Fruit fly (Drosophila melanogaster): ENCODE results near the gene Scsalpha1.

Gene Scsalpha1

DNA sequence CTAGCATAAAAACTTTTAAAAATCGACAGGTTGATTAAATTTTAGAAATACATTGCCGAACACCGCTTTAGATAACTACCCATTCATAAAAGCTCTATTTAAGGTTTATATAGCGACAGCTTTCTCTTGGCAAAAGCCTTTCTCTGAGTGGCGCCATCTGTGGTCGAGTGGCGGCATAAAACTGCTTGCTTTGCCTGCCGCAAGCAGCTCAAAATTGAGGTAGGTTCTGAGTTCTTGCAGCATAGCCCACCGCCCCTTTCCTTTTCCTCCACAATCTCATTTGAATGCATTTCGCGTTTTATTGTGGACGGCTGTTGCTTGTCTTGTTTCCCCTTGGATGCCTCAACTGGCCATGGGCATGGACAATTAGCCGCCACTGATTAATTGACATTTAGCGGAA is 46.2 kb upstream of the Scsalpha1 start (continued):
- no peak for TF ChIP-seq sd (tag; optimal IDR thresholded peaks at IDR 0.05)
- no peak for TF ChIP-seq unc-4 (GFP tag; IDR thresholded peaks at IDR 0.05; ENCODE audit: partially characterized antibody)
- TF ChIP-seq CG30431 (GFP tag; optimal IDR thresholded peaks at IDR 0.05): peak; percentile 70
- TF ChIP-seq Lpt (GFP tag; optimal IDR thresholded peaks at IDR 0.05): no peak
- peak; percentile 53 for TF ChIP-seq wek (GFP tag; optimal IDR thresholded peaks at IDR 0.05)
- TF ChIP-seq CG31365 (tag; optimal IDR thresholded peaks at IDR 0.05): peak; percentile 96
- peak; percentile 14 for TF ChIP-seq Ssrp (tag; optimal IDR thresholded peaks at IDR 0.05)
- no peak for TF ChIP-seq CG18262 (tag; optimal IDR thresholded peaks at IDR 0.05)
- peak; percentile 36 for TF ChIP-seq YL-1 (GFP tag; optimal IDR thresholded peaks at IDR 0.05)
- peak; percentile 4 for TF ChIP-seq Fer1 (GFP tag; optimal IDR thresholded peaks at IDR 0.05)
- peak; percentile 69 for TF ChIP-seq CG10209 (GFP tag; optimal IDR thresholded peaks at IDR 0.05)
- TF ChIP-seq insv (GFP tag; optimal IDR thresholded peaks at IDR 0.05): peak in 1 of 2 experiments; percentile 9
- TF ChIP-seq Dip3 (GFP tag; optimal IDR thresholded peaks at IDR 0.05): peak; percentile 47
- peak; percentile 67 for TF ChIP-seq Lhr (GFP tag; optimal IDR thresholded peaks at IDR 0.05)
- TF ChIP-seq vvl (GFP tag; IDR thresholded peaks at IDR 0.05): peak; percentile 82
- TF ChIP-seq E2f1 (GFP tag; IDR thresholded peaks at IDR 0.05): no peak
- TF ChIP-seq vfl (GFP tag; optimal IDR thresholded peaks at IDR 0.05): peak; percentile 39
- TF ChIP-seq Nf-YC (tag; optimal IDR thresholded peaks at IDR 0.05): no peak
- no peak for TF ChIP-seq CG10321 (GFP tag; IDR thresholded peaks at IDR 0.05)
- peak; percentile 59 for TF ChIP-seq Chrac-16 (GFP tag; optimal IDR thresholded peaks at IDR 0.05)
- TF ChIP-seq Deaf1 (tag; optimal IDR thresholded peaks at IDR 0.05): no peak
- TF ChIP-seq CG12236 (GFP tag; optimal IDR thresholded peaks at IDR 0.05): peak; percentile 14
- 0 out of 3 replicates have a peak, but pooled peaks have one; percentile 40 for TF ChIP-seq so (GFP tag; IDR thresholded peaks at IDR 0.05)
- peak; percentile 61; the same call in 2 of the 3 replicates for TF ChIP-seq otp (GFP tag; IDR thresholded peaks at IDR 0.05)
- no peak for TF ChIP-seq chinmo (GFP tag; IDR thresholded peaks at IDR 0.05; ENCODE audit: partially characterized antibody)
- TF ChIP-seq Max (GFP tag; optimal IDR thresholded peaks at IDR 0.05): no peak
- TF ChIP-seq sr (GFP tag; IDR thresholded peaks at IDR 0.05): peak; percentile 37; the same call in 1 of the 3 replicates
- TF ChIP-seq aop (GFP tag; IDR thresholded peaks at IDR 0.05): no peak
- peak; percentile 70 for TF ChIP-seq Mad (GFP tag; optimal IDR thresholded peaks at IDR 0.05)
- TF ChIP-seq lab (GFP tag; optimal IDR thresholded peaks at IDR 0.05): peak; percentile 43
- TF ChIP-seq CG17912 (GFP tag; optimal IDR thresholded peaks at IDR 0.05): peak; percentile 74
- TF ChIP-seq pan (optimal IDR thresholded peaks at IDR 0.05): no peak
- peak in 1 of 2 experiments; percentile 68 for TF ChIP-seq pan (GFP tag; optimal IDR thresholded peaks at IDR 0.05 in 1 of 2, IDR thresholded peaks at IDR 0.05 in 1 of 2)
- TF ChIP-seq bowl (GFP tag; IDR thresholded peaks at IDR 0.05): 0 out of 2 replicates have a peak, but pooled peaks have one; percentile 43
- peak; percentile 40; the same call in 1 of the 2 replicates for TF ChIP-seq CG6272 (GFP tag; IDR thresholded peaks at IDR 0.05)
- peak; percentile 74 for TF ChIP-seq ewg (GFP tag; optimal IDR thresholded peaks at IDR 0.05)
- peak; percentile 20 for TF ChIP-seq CG4617 (GFP tag; optimal IDR thresholded peaks at IDR 0.05; ENCODE audit: borderline replicate concordance)
- peak; percentile 64 for TF ChIP-seq Antp (GFP tag; optimal IDR thresholded peaks at IDR 0.05)
- peak; percentile 48; the same call in 1 of the 3 replicates for TF ChIP-seq Dbx (GFP tag; IDR thresholded peaks at IDR 0.05)
- no peak for TF ChIP-seq CG17361 (GFP tag; IDR thresholded peaks at IDR 0.05)
- peak; percentile 48 for TF ChIP-seq ssp (GFP tag; IDR thresholded peaks at IDR 0.05)
- TF ChIP-seq caup (GFP tag; optimal IDR thresholded peaks at IDR 0.05; ENCODE audit: severe bottlenecking): peak; percentile 61
- TF ChIP-seq hkb (optimal IDR thresholded peaks at IDR 0.05): no peak
- TF ChIP-seq hkb (GFP tag; IDR thresholded peaks at IDR 0.05): no peak; the same call in 1 of the 2 replicates
- TF ChIP-seq CG34224 (GFP tag; IDR thresholded peaks at IDR 0.05; ENCODE audit: partially characterized antibody): no peak
- TF ChIP-seq TFAM (GFP tag; optimal IDR thresholded peaks at IDR 0.05): no peak
- no peak for TF ChIP-seq Dfd (GFP tag; optimal IDR thresholded peaks at IDR 0.05)
- TF ChIP-seq bbx (GFP tag; IDR thresholded peaks at IDR 0.05; ENCODE audit: partially characterized antibody): no peak
- TF ChIP-seq CG6765 (GFP tag; optimal IDR thresholded peaks at IDR 0.05): peak; percentile 14
- peak; percentile 83 for TF ChIP-seq shn (GFP tag; optimal IDR thresholded peaks at IDR 0.05)
- peak; percentile 45 for TF ChIP-seq CG33557 (GFP tag; optimal IDR thresholded peaks at IDR 0.05)

Measured in whole organism, embryonic.